Worm (Caenorhabditis elegans) whole organism, L4/young adult: ENCODE data around the gene moc-1.

Source experiments
- W03F9.2 ChIP-seq: fragments of 150-350 bp; optimal IDR thresholded peaks from 2 replicates; lab custom pipeline; 2014; ENCODE audit warnings: missing biosample characterization, missing genetic modification characterization
- dao-5 ChIP-seq: sonication (generic microtip); optimal IDR thresholded peaks from 2 replicates; lab custom pipeline; 2016; ENCODE audit warnings: missing genotype, missing genetic modification characterization, moderate library complexity, missing compliant biosample characterization
- him-1 ChIP-seq: sonication (generic microtip); optimal IDR thresholded peaks from 2 replicates; lab custom pipeline; 2016; ENCODE audit warnings: missing genotype, missing genetic modification reagents, missing genetic modification characterization, missing compliant biosample characterization

ce11 chrX:10141963-10142431 is 3.6 kb upstream of the moc-1 start, which contains the start of gene oac-14:
- TF ChIP-seq dao-5 (tag; lab: Kevin White, UChicago) (no peak), W03F9.2 (tag; lab: Kevin White, UChicago) (no peak), him-1 (tag; lab: Kevin White, UChicago) (no peak)
